Fruit fly (Drosophila melanogaster): ENCODE measurements around the gene CG2211.

- TF ChIP-seq psq (optimal IDR thresholded peaks at IDR 0.05), result no peak
- TF ChIP-seq Myc (optimal IDR thresholded peaks at IDR 0.05), result no peak
- TF ChIP-seq Sin3A (optimal IDR thresholded peaks at IDR 0.05), result no peak
Measured at dm6 chr3L:1305317-1305716, 29.8 kb downstream of the CG2211 start.
